Fruit fly (Drosophila melanogaster) whole organism, embryonic: ENCODE results near the gene CG15916.

ENCODE experiments used
- Antp ChIP-seq: fragments of 200-800 bp; sonication (Bioruptor generic); optimal IDR thresholded peaks from 3 replicates; lab custom pipeline; 2016; ENCODE audit warnings: missing biosample characterization, missing genetic modification characterization
- Bgb ChIP-seq: fragments of 200-800 bp; sonication (Bioruptor generic); IDR thresholded peaks from 2 replicates; pipeline ENCODE4 v1.3.6; 2022; ENCODE audit warnings: missing biosample characterization, missing genetic modification characterization; ENCODE audit not compliant: partially characterized antibody
- CG14710 ChIP-seq: fragments of 200-800 bp; sonication (Bioruptor generic); optimal IDR thresholded peaks from 3 replicates; lab custom pipeline; 2019; ENCODE audit warnings: missing biosample characterization, mild to moderate bottlenecking, missing genetic modification characterization, moderate library complexity
- CG14860 ChIP-seq: fragments of 200-800 bp; sonication (Bioruptor generic); IDR thresholded peaks from 3 replicates; pipeline ENCODE4 v1.3.6; 2022; ENCODE audit warnings: missing biosample characterization, missing genetic modification characterization; ENCODE audit not compliant: partially characterized antibody
- CG15011 ChIP-seq: fragments of 200-800 bp; sonication (Bioruptor generic); optimal IDR thresholded peaks from 3 replicates; lab custom pipeline; 2018; ENCODE audit warnings: missing biosample characterization, mild to moderate bottlenecking, missing genetic modification characterization
- CG15696 ChIP-seq: fragments of 200-800 bp; sonication (Bioruptor generic); optimal IDR thresholded peaks from 2 replicates; lab custom pipeline; 2019; ENCODE audit warnings: missing biosample characterization, mild to moderate bottlenecking, missing genetic modification characterization, moderate library complexity
- CG17802 ChIP-seq: fragments of 200-800 bp; sonication (Bioruptor generic); optimal IDR thresholded peaks from 2 replicates; lab custom pipeline; 2018; ENCODE audit warnings: missing biosample characterization, mild to moderate bottlenecking, missing genetic modification characterization, moderate library complexity
- CG1792 ChIP-seq: fragments of 200-800 bp; sonication (Bioruptor generic); optimal IDR thresholded peaks from 2 replicates; lab custom pipeline; 2016; ENCODE audit warnings: missing biosample characterization, missing genetic modification characterization
- CG18599 ChIP-seq: fragments of 200-800 bp; sonication (Bioruptor generic); optimal IDR thresholded peaks from 3 replicates; lab custom pipeline; 2017; ENCODE audit warnings: missing biosample characterization, missing genetic modification characterization, mild to moderate bottlenecking, moderate library complexity, missing genetic modification reagents
- CG18764 ChIP-seq: fragments of 200-800 bp; sonication (Bioruptor generic); optimal IDR thresholded peaks from 3 replicates; lab custom pipeline; 2016; ENCODE audit warnings: missing biosample characterization, missing genetic modification characterization
- CG2199 ChIP-seq: fragments of 200-800 bp; sonication (Bioruptor generic); IDR thresholded peaks from 3 replicates; pipeline ENCODE4 v1.3.6; 2022; ENCODE audit warnings: missing biosample characterization, missing genetic modification characterization
- CG2712 ChIP-seq: fragments of 200-800 bp; optimal IDR thresholded peaks from 3 replicates; lab custom pipeline; 2019; ENCODE audit warnings: missing biosample characterization, mild to moderate bottlenecking, missing genetic modification characterization, moderate library complexity
- CG33213 ChIP-seq: fragments of 200-800 bp; sonication (Bioruptor generic); optimal IDR thresholded peaks from 3 replicates; lab custom pipeline; 2016; ENCODE audit warnings: missing biosample characterization, missing genetic modification characterization
- CG33557 ChIP-seq: fragments of 200-800 bp; sonication (Bioruptor generic); optimal IDR thresholded peaks from 2 replicates; lab custom pipeline; 2019; ENCODE audit warnings: missing biosample characterization, mild to moderate bottlenecking, missing genetic modification characterization, moderate library complexity
- CG34376 ChIP-seq: fragments of 200-800 bp; sonication (Bioruptor generic); optimal IDR thresholded peaks from 2 replicates; lab custom pipeline; 2018; ENCODE audit warnings: missing biosample characterization, mild to moderate bottlenecking, missing genetic modification characterization
- CG4854 ChIP-seq: fragments of 200-800 bp; sonication (Bioruptor generic); optimal IDR thresholded peaks from 2 replicates; lab custom pipeline; 2016; ENCODE audit warnings: missing biosample characterization, missing genetic modification characterization, inconsistent platforms
- CG6854 ChIP-seq: fragments of 200-800 bp; sonication (Bioruptor generic); optimal IDR thresholded peaks from 3 replicates; lab custom pipeline; 2017; ENCODE audit warnings: missing biosample characterization, mild to moderate bottlenecking, missing genetic modification characterization
- CG7271 ChIP-seq: fragments of 200-800 bp; sonication (Bioruptor generic); optimal IDR thresholded peaks from 2 replicates; lab custom pipeline; 2018; ENCODE audit warnings: missing biosample characterization, mild to moderate bottlenecking, missing genetic modification characterization, moderate library complexity
- CG7786 ChIP-seq: fragments of 200-800 bp; sonication (Bioruptor generic); optimal IDR thresholded peaks from 2 replicates; lab custom pipeline; 2016; ENCODE audit warnings: missing biosample characterization, missing genetic modification characterization
- Dp ChIP-seq: fragments of 200-800 bp; sonication (Bioruptor generic); optimal IDR thresholded peaks from 2 replicates; lab custom pipeline; 2018; ENCODE audit warnings: missing biosample characterization, mild to moderate bottlenecking, missing genetic modification characterization, moderate library complexity
- Dref ChIP-seq: fragments of 200-800 bp; sonication (Bioruptor generic); IDR thresholded peaks from 2 replicates; pipeline ENCODE4 v1.3.6; 2022; ENCODE audit warnings: missing biosample characterization, missing genetic modification characterization
- E2f1 ChIP-seq: fragments of 200-800 bp; sonication (Bioruptor generic); IDR thresholded peaks from 2 replicates; pipeline ENCODE4 v1.3.6; 2022; ENCODE audit warnings: missing biosample characterization, missing genetic modification characterization
- E2f2 ChIP-seq: fragments of 200-800 bp; sonication (Bioruptor generic); IDR thresholded peaks from 2 replicates; pipeline ENCODE4 v1.3.6; 2022; ENCODE audit warnings: missing biosample characterization, missing genetic modification characterization
- Ets65A ChIP-seq: fragments of 200-800 bp; sonication (Bioruptor generic); peaks from one replicate; lab custom pipeline; 2016; ENCODE audit warnings: missing biosample characterization, missing genetic modification characterization
- HLH54F ChIP-seq: fragments of 200-800 bp; sonication (Bioruptor generic); optimal IDR thresholded peaks from 3 replicates; lab custom pipeline; 2016; ENCODE audit warnings: missing biosample characterization, missing genetic modification characterization
- Hr3 ChIP-seq: fragments of 200-800 bp; sonication (Bioruptor generic); optimal IDR thresholded peaks from 3 replicates; lab custom pipeline; 2016; ENCODE audit warnings: missing biosample characterization, missing genetic modification characterization
- Hsf ChIP-seq: fragments of 200-800 bp; sonication (Bioruptor generic); optimal IDR thresholded peaks from 3 replicates; lab custom pipeline; 2016; ENCODE audit warnings: missing biosample characterization, missing genetic modification characterization
- Mad ChIP-seq: fragments of 200-800 bp; sonication (Bioruptor generic); optimal IDR thresholded peaks from 2 replicates; lab custom pipeline; 2016; ENCODE audit warnings: missing biosample characterization, missing genetic modification characterization
- Med ChIP-seq: fragments of 200-800 bp; sonication (Bioruptor generic); peaks from one replicate; lab custom pipeline; 2016; ENCODE audit warnings: missing biosample characterization, missing genetic modification characterization, mild to moderate bottlenecking, inconsistent platforms, moderate library complexity
- Mes4 ChIP-seq: fragments of 200-800 bp; sonication (Bioruptor generic); optimal IDR thresholded peaks from 2 replicates; lab custom pipeline; 2016; ENCODE audit warnings: missing biosample characterization, missing genetic modification characterization
- Sry-δ ChIP-seq: fragments of 200-800 bp; sonication (Bioruptor generic); optimal IDR thresholded peaks from 2 replicates; lab custom pipeline; 2016; ENCODE audit warnings: missing biosample characterization, missing genetic modification characterization
- Xbp1 ChIP-seq: fragments of 200-800 bp; sonication (Bioruptor generic); optimal IDR thresholded peaks from 3 replicates; lab custom pipeline; 2016; ENCODE audit warnings: missing biosample characterization, mild to moderate bottlenecking, missing genetic modification characterization
- bbx ChIP-seq: fragments of 200-800 bp; sonication (Bioruptor generic); IDR thresholded peaks from 2 replicates; pipeline ENCODE4 v1.3.6; 2022; ENCODE audit warnings: missing biosample characterization, missing genetic modification characterization; ENCODE audit not compliant: partially characterized antibody
- croc ChIP-seq: fragments of 200-800 bp; sonication (Bioruptor generic); conservative IDR thresholded peaks from 3 replicates; pipeline ENCODE4 v1.3.6; 2022; ENCODE audit warnings: missing biosample characterization, missing genetic modification characterization
- da ChIP-seq: fragments of 200-800 bp; sonication (Bioruptor generic); optimal IDR thresholded peaks from 2 replicates; lab custom pipeline; 2016; ENCODE audit warnings: missing biosample characterization, missing genetic modification characterization
- dmrt11E ChIP-seq: fragments of 200-800 bp; sonication (Bioruptor generic); optimal IDR thresholded peaks from 3 replicates; lab custom pipeline; 2018; ENCODE audit warnings: missing biosample characterization, mild to moderate bottlenecking, missing genetic modification characterization, moderate library complexity
- exex ChIP-seq: fragments of 200-800 bp; sonication (Bioruptor generic); optimal IDR thresholded peaks from 4 replicates; lab custom pipeline; 2018; ENCODE audit warnings: missing biosample characterization, mild to moderate bottlenecking, missing genetic modification characterization, moderate library complexity
- hb ChIP-seq: fragments of 200-800 bp; sonication (Bioruptor generic); IDR thresholded peaks from 3 replicates; pipeline ENCODE4 v1.3.6; 2022; ENCODE audit warnings: missing biosample characterization, missing genetic modification characterization; ENCODE audit not compliant: partially characterized antibody
- nau ChIP-seq: fragments of 200-800 bp; sonication (Bioruptor generic); optimal IDR thresholded peaks from 3 replicates; lab custom pipeline; 2017; ENCODE audit warnings: missing biosample characterization, mild to moderate bottlenecking, missing genetic modification characterization, missing genetic modification reagents
- sisA ChIP-seq: fragments of 200-800 bp; sonication (Bioruptor generic); IDR thresholded peaks from 2 replicates; pipeline ENCODE4 v1.3.6; 2022; ENCODE audit warnings: missing biosample characterization, missing genetic modification characterization
- slbo ChIP-seq: fragments of 200-800 bp; sonication (Bioruptor generic); IDR thresholded peaks from 2 replicates; pipeline ENCODE4 v1.3.6; 2022; ENCODE audit warnings: missing biosample characterization, missing genetic modification characterization
- sob ChIP-seq: fragments of 200-800 bp; sonication (Bioruptor generic); IDR thresholded peaks from 2 replicates; pipeline ENCODE4 v1.3.6; 2022; ENCODE audit warnings: missing biosample characterization, missing genetic modification characterization
- tin ChIP-seq: fragments of 200-800 bp; sonication (Bioruptor generic); optimal IDR thresholded peaks from 3 replicates; lab custom pipeline; 2016; ENCODE audit warnings: missing biosample characterization, missing genetic modification characterization
- tna ChIP-seq: fragments of 200-800 bp; sonication (Bioruptor generic); IDR thresholded peaks from 2 replicates; pipeline ENCODE4 v1.3.6; 2022; ENCODE audit warnings: missing biosample characterization, missing genetic modification characterization; ENCODE audit not compliant: partially characterized antibody
- tx ChIP-seq: fragments of 200-800 bp; sonication (Bioruptor generic); optimal IDR thresholded peaks from 2 replicates; lab custom pipeline; 2016; ENCODE audit warnings: missing biosample characterization, missing genetic modification characterization
- vnd ChIP-seq: fragments of 200-800 bp; sonication (Bioruptor generic); IDR thresholded peaks from 3 replicates; pipeline ENCODE4 v1.3.6; 2022; ENCODE audit warnings: missing biosample characterization, missing genetic modification characterization; ENCODE audit not compliant: partially characterized antibody
- zfh1 ChIP-seq: fragments of 200-800 bp; sonication (Bioruptor generic); IDR thresholded peaks from 3 replicates; pipeline ENCODE4 v1.3.6; 2022; ENCODE audit warnings: missing biosample characterization, missing genetic modification characterization
- zfh2 ChIP-seq: fragments of 200-800 bp; sonication (Bioruptor generic); optimal IDR thresholded peaks from 2 replicates; lab custom pipeline; 2016; ENCODE audit warnings: missing biosample characterization, missing genetic modification characterization

CG15916 gene

dm6 chrX:15909564-15910284 is 19.3 kb downstream of the CG15916 start, which contains the start of gene CycD (continued):
- TF ChIP-seq nau (GFP tag; lab: Kevin White, UChicago) = no peak
- TF ChIP-seq E2f2 (GFP tag; lab: Robert Waterston, UW) = peak; percentile 34; the same call in 1 of the 2 replicates
- TF ChIP-seq Med = peak; percentile 81
- no peak for TF ChIP-seq exex (tag; lab: Kevin White, UChicago)
- TF ChIP-seq tin (GFP tag; lab: Kevin White, UChicago) = peak; percentile 26
- TF ChIP-seq Ets65A = peak; percentile 94
- no peak for TF ChIP-seq E2f1
- peak; percentile 32 for TF ChIP-seq CG7786
- TF ChIP-seq CG18764 (GFP tag; lab: Kevin White, UChicago) = peak; percentile 77
- TF ChIP-seq Mes4 (GFP tag; lab: Kevin White, UChicago) = no peak
- TF ChIP-seq CG18599 = no peak
- TF ChIP-seq CG14860 (GFP tag; lab: Robert Waterston, UW) = 0 out of 3 replicates have a peak, but pooled peaks have one; percentile 20
- TF ChIP-seq Mad (GFP tag; lab: Kevin White, UChicago) = peak; percentile 51
- TF ChIP-seq Bgb = peak; percentile 64
- peak; percentile 55 for TF ChIP-seq Dref (GFP tag; lab: Robert Waterston, UW)
- TF ChIP-seq sisA (GFP tag; lab: Robert Waterston, UW) = peak; percentile 71; the same call in 1 of the 2 replicates
- TF ChIP-seq CG33213 (GFP tag; lab: Kevin White, UChicago) = peak; percentile 45
- TF ChIP-seq croc (GFP tag; lab: Robert Waterston, UW) = peak; percentile 34; the same call in 1 of the 3 replicates
- peak; percentile 57; the same call in 2 of the 3 replicates for TF ChIP-seq zfh1
- TF ChIP-seq CG1792 (GFP tag; lab: Kevin White, UChicago) = peak; percentile 68
- peak; percentile 68 for TF ChIP-seq bbx (GFP tag; lab: Robert Waterston, UW)
- no peak for TF ChIP-seq CG4854
- TF ChIP-seq CG15011 (GFP tag; lab: Kevin White, UChicago) = no peak
- peak; percentile 68 for TF ChIP-seq dmrt11E
- TF ChIP-seq CG6854 (GFP tag; lab: Kevin White, UChicago) = no peak
- TF ChIP-seq Hr3 = peak; percentile 37
- peak; percentile 76 for TF ChIP-seq Sry-δ (GFP tag; lab: Kevin White, UChicago)
- TF ChIP-seq slbo = peak; percentile 80
- TF ChIP-seq sob (GFP tag; lab: Robert Waterston, UW) = 0 out of 2 replicates have a peak, but pooled peaks have one; percentile 63
- TF ChIP-seq zfh2 (GFP tag; lab: Kevin White, UChicago) = peak; percentile 9
- TF ChIP-seq CG14710 (tag; lab: Kevin White, UChicago) = peak; percentile 53
- TF ChIP-seq CG2712 (tag; lab: Kevin White, UChicago) = peak; percentile 17
- TF ChIP-seq Hsf (GFP tag; lab: Kevin White, UChicago) = peak; percentile 31
- no peak for TF ChIP-seq da (GFP tag; lab: Kevin White, UChicago)
- no peak for TF ChIP-seq CG33557 (GFP tag; lab: Kevin White, UChicago)
- TF ChIP-seq vnd = peak; percentile 36; the same call in 1 of the 3 replicates
- TF ChIP-seq tx (GFP tag; lab: Kevin White, UChicago) = no peak
- peak; percentile 76 for TF ChIP-seq CG15696 (tag; lab: Kevin White, UChicago)
- peak; percentile 67; the same call in 2 of the 3 replicates for TF ChIP-seq hb (GFP tag; lab: Robert Waterston, UW)
- peak; percentile 25 for TF ChIP-seq HLH54F (GFP tag; lab: Kevin White, UChicago)
- no peak for TF ChIP-seq CG7271 (tag; lab: Kevin White, UChicago)
- peak; percentile 81 for TF ChIP-seq CG17802 (tag; lab: Kevin White, UChicago)
- peak; percentile 41 for TF ChIP-seq Xbp1 (GFP tag; lab: Kevin White, UChicago)
- peak; percentile 23 for TF ChIP-seq Antp (GFP tag; lab: Kevin White, UChicago)
- TF ChIP-seq tna (GFP tag; lab: Robert Waterston, UW) = 0 out of 2 replicates have a peak, but pooled peaks have one; percentile 35
- peak; percentile 14 for TF ChIP-seq Dp
- peak; percentile 39; the same call in 1 of the 3 replicates for TF ChIP-seq CG2199
- no peak for TF ChIP-seq CG34376 (GFP tag; lab: Kevin White, UChicago)
